Fruit fly (Drosophila melanogaster) whole organism, adult: Measurements from ENCODE around the gene Alp9.

ENCODE experiments used
- CG33017 ChIP-seq: fragments of 200-800 bp; sonication (Bioruptor generic); optimal IDR thresholded peaks from 2 replicates; lab custom pipeline; 2018; ENCODE audit warnings: missing biosample characterization, mild to moderate bottlenecking, missing genetic modification characterization, moderate library complexity
- CG5204 ChIP-seq: fragments of 200-800 bp; sonication (Bioruptor generic); optimal IDR thresholded peaks from 2 replicates; lab custom pipeline; 2016; ENCODE audit warnings: missing biosample characterization, missing genetic modification characterization
- CG7045 ChIP-seq: fragments of 200-800 bp; sonication (Bioruptor generic); optimal IDR thresholded peaks from 2 replicates; lab custom pipeline; 2017; ENCODE audit warnings: missing biosample characterization, mild to moderate bottlenecking, missing genetic modification characterization
- CG7101 ChIP-seq: fragments of 200-800 bp; sonication (Bioruptor generic); optimal IDR thresholded peaks from 2 replicates; lab custom pipeline; 2018; ENCODE audit warnings: missing biosample characterization, mild to moderate bottlenecking, missing genetic modification characterization, moderate library complexity
- Crg-1 ChIP-seq: fragments of 200-800 bp; sonication (Bioruptor generic); optimal IDR thresholded peaks from 2 replicates; lab custom pipeline; 2016; ENCODE audit warnings: missing biosample characterization, missing genetic modification characterization
- cnc ChIP-seq, 2 experiments: fragments of >200 bp; optimal IDR thresholded peaks; 2 replicates each; lab custom pipeline; 2017
- kay ChIP-seq: fragments of 200-800 bp; sonication (Bioruptor generic); peaks from one replicate; lab custom pipeline; 2016; ENCODE audit warnings: missing biosample characterization, missing genetic modification characterization, borderline replicate concordance
- ovo ChIP-seq: fragments of 200-800 bp; sonication (Bioruptor generic); optimal IDR thresholded peaks from 2 replicates; lab custom pipeline; 2016; ENCODE audit warnings: missing biosample characterization, missing genetic modification characterization
- tj ChIP-seq: fragments of 200-800 bp; sonication (Bioruptor generic); optimal IDR thresholded peaks from 3 replicates; lab custom pipeline; 2017; ENCODE audit warnings: missing biosample characterization, mild to moderate bottlenecking, missing genetic modification characterization, moderate library complexity
- toe ChIP-seq: fragments of 200-800 bp; sonication (Bioruptor generic); optimal IDR thresholded peaks from 2 replicates; lab custom pipeline; 2016; ENCODE audit warnings: missing biosample characterization, missing genetic modification characterization

- TF ChIP-seq kay (GFP tag; lab: Kevin White, UChicago) (no peak), tj (GFP tag; lab: Kevin White, UChicago) (no peak), cnc (optimal IDR thresholded peaks at IDR 0.05; lab: Kevin White, UChicago) (no peak), CG5204 (GFP tag; lab: Kevin White, UChicago) (no peak), CG7101 (tag; lab: Kevin White, UChicago) (no peak), CG33017 (tag; lab: Kevin White, UChicago) (no peak), ovo (GFP tag; lab: Kevin White, UChicago) (no peak), Crg-1 (GFP tag; lab: Kevin White, UChicago) (no peak), CG7045 (GFP tag; lab: Kevin White, UChicago) (no peak), toe (no peak)
These were observed 39.0 kb downstream of the Alp9 start for dm6 chr3L:5634188-5634894.
